Worm (Caenorhabditis elegans) whole organism, late embryonic: ENCODE results near the gene ZK470.1.
A peak's percentile ranks its signal among the peaks of the same experiment; 100 is the strongest.

Experiments
- C38D4.7 ChIP-seq: fragments of 200-800 bp; sonication (Bioruptor generic); optimal IDR thresholded peaks from 2 replicates; lab custom pipeline; 2018; ENCODE audit warnings: mild to moderate bottlenecking, missing genetic modification characterization, moderate library complexity, missing compliant biosample characterization
- ama-1 ChIP-seq: fragments of 150-350 bp; optimal IDR thresholded peaks from 2 replicates; lab custom pipeline; 2014
- ceh-14 ChIP-seq: sonication (generic microtip); optimal IDR thresholded peaks from 2 replicates; lab custom pipeline; 2016; ENCODE audit warnings: missing genotype, missing genetic modification characterization, missing compliant biosample characterization
- ceh-24 ChIP-seq: sonication (generic microtip); optimal IDR thresholded peaks from 2 replicates; lab custom pipeline; 2016; ENCODE audit warnings: mild to moderate bottlenecking, missing genetic modification characterization, missing compliant biosample characterization
- ceh-30 ChIP-seq: fragments of 150-350 bp; optimal IDR thresholded peaks from 2 replicates; lab custom pipeline; 2014; ENCODE audit warnings: missing biosample characterization, missing genetic modification characterization
- ceh-6 ChIP-seq: fragments of 200-800 bp; sonication (Bioruptor generic); optimal IDR thresholded peaks from 2 replicates; lab custom pipeline; 2018; ENCODE audit warnings: mild to moderate bottlenecking, missing genetic modification characterization, missing compliant biosample characterization
- ceh-9 ChIP-seq: sonication (generic microtip); optimal IDR thresholded peaks from 2 replicates; lab custom pipeline; 2016; ENCODE audit warnings: mild to moderate bottlenecking, missing genetic modification characterization, inconsistent platforms, missing compliant biosample characterization
- dmd-4 ChIP-seq: sonication (generic microtip); optimal IDR thresholded peaks from 2 replicates; lab custom pipeline; 2016; ENCODE audit warnings: borderline replicate concordance, missing genetic modification characterization, missing compliant biosample characterization
- eyg-1 ChIP-seq: sonication (generic microtip); optimal IDR thresholded peaks from 2 replicates; lab custom pipeline; 2016; ENCODE audit warnings: missing genotype, missing genetic modification characterization, missing compliant biosample characterization
- fkh-10 ChIP-seq: fragments of 150-350 bp; optimal IDR thresholded peaks from 2 replicates; lab custom pipeline; 2014; ENCODE audit warnings: missing biosample characterization, missing genetic modification reagents, missing genetic modification characterization
- hlh-6 ChIP-seq: sonication (generic microtip); optimal IDR thresholded peaks from 2 replicates; lab custom pipeline; 2016; ENCODE audit warnings: missing genotype, missing genetic modification characterization, missing compliant biosample characterization
- hlh-8 ChIP-seq: sonication (generic microtip); optimal IDR thresholded peaks from 2 replicates; lab custom pipeline; 2016; ENCODE audit warnings: missing genotype, missing genetic modification characterization, missing compliant biosample characterization
- lim-6 ChIP-seq: sonication (generic microtip); optimal IDR thresholded peaks from 2 replicates; lab custom pipeline; 2016; ENCODE audit warnings: missing genetic modification characterization, missing compliant biosample characterization
- lin-11 ChIP-seq: fragments of 200-800 bp; sonication (Bioruptor generic); optimal IDR thresholded peaks from 2 replicates; lab custom pipeline; 2018; ENCODE audit warnings: mild to moderate bottlenecking, missing genetic modification characterization, missing compliant biosample characterization
- madf-2 ChIP-seq: sonication (generic microtip); optimal IDR thresholded peaks from 2 replicates; lab custom pipeline; 2017; ENCODE audit warnings: missing genetic modification characterization, missing compliant biosample characterization
- mec-3 ChIP-seq: sonication (generic microtip); optimal IDR thresholded peaks from 2 replicates; lab custom pipeline; 2016; ENCODE audit warnings: borderline replicate concordance, missing genetic modification characterization, missing compliant biosample characterization
- nfya-1 ChIP-seq: sonication (generic microtip); optimal IDR thresholded peaks from 2 replicates; lab custom pipeline; 2017; ENCODE audit warnings: missing genetic modification characterization, mild to moderate bottlenecking, missing compliant biosample characterization, antibody characterized with exemption, moderate library complexity
- pag-3 ChIP-seq: sonication (generic microtip); optimal IDR thresholded peaks from 2 replicates; lab custom pipeline; 2016; ENCODE audit warnings: missing compliant biosample characterization, missing genetic modification characterization, borderline replicate concordance
- pat-9 ChIP-seq: fragments of 200-800 bp; sonication (Bioruptor generic); optimal IDR thresholded peaks from 2 replicates; lab custom pipeline; 2018; ENCODE audit warnings: mild to moderate bottlenecking, missing genetic modification characterization, moderate library complexity, missing compliant biosample characterization
- pax-1 ChIP-seq: fragments of 150-350 bp; optimal IDR thresholded peaks from 2 replicates; lab custom pipeline; 2014; ENCODE audit warnings: missing biosample characterization, missing genetic modification characterization
- pha-2 ChIP-seq: sonication (generic microtip); optimal IDR thresholded peaks from 2 replicates; lab custom pipeline; 2017; ENCODE audit warnings: mild to moderate bottlenecking, missing genetic modification characterization, missing compliant biosample characterization
- pha-4 ChIP-seq: fragments of 150-350 bp; optimal IDR thresholded peaks from 2 replicates; lab custom pipeline; 2018; ENCODE audit warnings: missing biosample characterization, missing genetic modification reagents, missing genetic modification characterization
- pqm-1 ChIP-seq: sonication (generic microtip); optimal IDR thresholded peaks from 2 replicates; lab custom pipeline; 2016; ENCODE audit warnings: missing genetic modification characterization, missing compliant biosample characterization
- ref-2 ChIP-seq: sonication (generic microtip); optimal IDR thresholded peaks from 2 replicates; lab custom pipeline; 2016; ENCODE audit warnings: missing genetic modification characterization, missing compliant biosample characterization
- rnt-1 ChIP-seq: sonication (generic microtip); optimal IDR thresholded peaks from 2 replicates; lab custom pipeline; 2016; ENCODE audit warnings: missing genetic modification characterization, missing compliant biosample characterization
- sdc-2 ChIP-seq: sonication (generic microtip); optimal IDR thresholded peaks from 2 replicates; lab custom pipeline; 2016; ENCODE audit warnings: missing genotype, missing genetic modification characterization, missing compliant biosample characterization
- tbx-7 ChIP-seq: sonication (generic microtip); optimal IDR thresholded peaks from 2 replicates; lab custom pipeline; 2016; ENCODE audit warnings: missing genotype, missing genetic modification characterization, missing compliant biosample characterization
- ttx-3 ChIP-seq: sonication (generic microtip); optimal IDR thresholded peaks from 2 replicates; lab custom pipeline; 2016; ENCODE audit warnings: missing genetic modification reagents, missing genetic modification characterization, missing compliant biosample characterization
- unc-42 ChIP-seq: sonication (generic microtip); optimal IDR thresholded peaks from 2 replicates; lab custom pipeline; 2016; ENCODE audit warnings: missing genotype, missing genetic modification characterization, missing compliant biosample characterization
- unc-55 ChIP-seq: sonication (generic microtip); optimal IDR thresholded peaks from 2 replicates; lab custom pipeline; 2017; ENCODE audit warnings: missing biosample characterization, missing genetic modification reagents, missing genetic modification characterization
- ztf-16 ChIP-seq: sonication (generic microtip); optimal IDR thresholded peaks from 2 replicates; lab custom pipeline; 2017; ENCODE audit warnings: missing genetic modification characterization, missing compliant biosample characterization

Gene ZK470.1

DNA sequence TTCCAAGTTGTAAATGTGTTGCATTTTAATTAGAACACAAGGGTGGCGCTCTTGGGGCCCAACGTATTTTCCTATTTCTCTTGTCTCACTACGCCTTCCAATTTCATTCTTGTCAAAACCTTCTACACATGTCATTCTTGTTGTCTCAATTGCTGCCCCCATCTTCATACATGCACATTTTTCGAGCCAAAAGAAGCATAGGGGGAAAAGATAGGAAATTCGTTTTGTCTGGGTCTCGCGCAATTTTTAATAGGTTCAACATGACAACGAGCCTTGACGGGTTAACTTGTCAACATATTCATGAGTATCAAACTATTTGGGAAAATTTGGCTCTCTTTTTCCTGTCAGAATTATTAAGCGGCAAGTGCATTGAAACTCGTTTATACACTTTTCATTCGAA lies 40.1 kb upstream of the ZK470.1 start:
- peak; percentile 52 for TF ChIP-seq unc-42 (tag; lab: Kevin White, UChicago)
- peak; percentile 23 for TF ChIP-seq ceh-14 (tag; lab: Kevin White, UChicago)
- no peak for TF ChIP-seq ref-2
- TF ChIP-seq dmd-4 (tag; lab: Kevin White, UChicago) = no peak
- TF ChIP-seq ttx-3 (tag; lab: Kevin White, UChicago) = no peak
- TF ChIP-seq sdc-2 (tag; lab: Kevin White, UChicago) = no peak
- TF ChIP-seq lin-11 (tag; lab: Kevin White, UChicago) = no peak
- TF ChIP-seq nfya-1 (tag; lab: Kevin White, UChicago) = no peak
- no peak for TF ChIP-seq rnt-1 (tag; lab: Kevin White, UChicago)
- no peak for TF ChIP-seq hlh-6 (tag; lab: Kevin White, UChicago)
- TF ChIP-seq madf-2 = no peak
- TF ChIP-seq pax-1 (tag; lab: Kevin White, UChicago) = no peak
- TF ChIP-seq unc-55 (GFP tag; lab: Kevin White, UChicago) = peak; percentile 38
- TF ChIP-seq, all 69 proteins: peak for 3

DNA sequence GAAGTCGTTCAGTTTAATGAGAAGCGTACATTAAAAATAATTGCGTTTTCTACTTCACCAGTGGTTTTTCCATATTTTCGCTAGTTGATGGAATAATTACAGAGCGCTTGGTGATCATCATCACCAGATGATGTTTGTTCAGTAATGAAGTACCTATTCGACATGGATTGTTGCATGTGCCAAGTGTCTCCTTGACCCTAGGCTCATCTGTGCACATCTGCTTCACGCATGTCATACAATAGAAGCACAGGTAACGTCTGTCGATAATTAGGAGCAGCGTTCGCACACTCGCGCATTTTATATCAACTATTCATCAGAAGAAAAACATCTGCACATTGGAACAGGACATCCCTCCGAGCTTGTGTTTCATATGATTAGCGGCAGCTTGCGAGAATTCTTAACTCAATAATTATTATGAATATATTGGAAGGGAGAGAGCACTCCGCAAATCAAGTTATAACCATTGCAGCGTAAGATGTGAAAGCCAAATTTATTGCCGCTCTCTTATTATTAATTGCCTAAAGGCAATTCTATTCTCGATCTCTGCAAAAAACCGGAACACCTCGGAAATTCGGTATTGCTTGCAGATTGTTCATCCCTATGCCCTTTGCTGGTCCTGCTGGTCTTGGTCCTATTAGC lies 38.2 kb upstream of the ZK470.1 start:
- TF ChIP-seq sdc-2 (tag; lab: Kevin White, UChicago) = no peak
- peak; percentile 94 for TF ChIP-seq unc-42 (tag; lab: Kevin White, UChicago)
- no peak for TF ChIP-seq fkh-10
- TF ChIP-seq mec-3 (tag; lab: Kevin White, UChicago) = no peak
- peak; percentile 2 for TF ChIP-seq lim-6 (tag; lab: Kevin White, UChicago)

DNA sequence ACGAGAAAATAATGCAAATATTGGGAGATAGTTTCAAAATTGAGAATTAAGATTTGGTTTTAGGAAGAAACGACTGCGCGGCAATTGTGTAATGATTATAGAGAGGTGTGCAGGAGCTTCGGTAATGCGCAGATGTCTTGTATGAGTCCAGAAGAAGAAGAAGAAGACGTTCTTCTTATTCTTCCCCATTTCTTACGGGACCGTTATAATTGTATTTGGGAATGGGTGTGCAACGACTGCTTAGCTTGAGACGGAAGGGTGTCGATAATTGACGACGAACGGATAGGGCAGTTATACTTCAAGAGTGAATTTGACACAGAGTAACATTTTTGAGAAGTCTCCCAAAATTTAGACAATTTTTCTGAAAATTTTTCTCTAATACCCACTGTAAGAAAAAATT lies 34.8 kb upstream of the ZK470.1 start:
- no peak for TF ChIP-seq hlh-8 (tag; lab: Kevin White, UChicago)
- TF ChIP-seq nfya-1 (tag; lab: Kevin White, UChicago) = no peak
- TF ChIP-seq ceh-30 (tag; lab: Kevin White, UChicago) = no peak
- no peak for TF ChIP-seq pqm-1 (tag; lab: Kevin White, UChicago)
- peak; percentile 57 for TF ChIP-seq unc-42 (tag; lab: Kevin White, UChicago)
- no peak for TF ChIP-seq lin-11 (tag; lab: Kevin White, UChicago)

DNA sequence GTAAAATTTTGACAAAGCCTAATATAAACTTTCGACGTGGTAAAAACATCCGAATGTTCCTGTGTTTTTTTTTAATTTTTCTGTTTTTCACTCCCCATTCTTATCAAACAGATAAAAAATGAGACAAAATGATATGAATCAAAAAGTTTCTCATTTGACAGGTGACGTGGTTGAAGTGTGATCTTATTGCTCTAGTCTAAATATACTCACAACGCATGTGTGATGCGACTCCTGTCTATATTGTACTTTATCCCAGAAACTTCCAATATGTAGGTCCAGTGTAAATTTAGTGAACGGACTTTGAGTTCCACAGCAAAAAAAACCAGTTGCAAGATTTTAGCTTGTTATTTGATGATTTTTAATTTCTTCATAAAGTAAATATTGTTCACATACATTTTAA lies 32.1 kb upstream of the ZK470.1 start:
- TF ChIP-seq ceh-9 (tag; lab: Kevin White, UChicago) (no peak), pha-2 (tag; lab: Kevin White, UChicago) (no peak), tbx-7 (no peak), lim-6 (tag; lab: Kevin White, UChicago) (no peak), C38D4.7 (GFP tag; lab: Kevin White, UChicago) (no peak), ttx-3 (tag; lab: Kevin White, UChicago) (no peak), ama-1 (no peak), sdc-2 (tag; lab: Kevin White, UChicago) (no peak)
- TF ChIP-seq, all 69 proteins: peak for 0

DNA sequence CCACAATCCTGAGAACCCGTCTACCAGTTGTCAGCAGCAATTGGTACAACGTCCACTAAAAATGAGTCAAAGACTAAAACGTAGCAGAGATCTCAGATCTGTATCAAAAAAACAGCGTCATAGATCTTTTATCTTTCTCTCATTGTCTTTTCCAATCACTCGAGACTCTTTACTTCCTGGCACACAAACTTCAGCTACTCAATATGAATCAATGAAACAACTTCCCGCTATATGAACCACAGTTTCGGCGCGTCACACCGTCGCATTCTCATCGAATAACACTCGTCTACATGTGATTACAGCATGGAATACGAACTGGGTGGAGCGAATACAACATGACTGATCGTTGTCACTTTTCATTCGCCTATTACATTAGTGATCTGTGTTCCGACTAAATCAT lies 31.2 kb upstream of the ZK470.1 start:
- TF ChIP-seq ceh-14 (tag; lab: Kevin White, UChicago) = no peak
- TF ChIP-seq pha-4 (tag; lab: Kevin White, UChicago) = no peak
- no peak for TF ChIP-seq hlh-6 (tag; lab: Kevin White, UChicago)
- TF ChIP-seq eyg-1 (tag; lab: Kevin White, UChicago) = no peak
- TF ChIP-seq ztf-16 (tag; lab: Kevin White, UChicago) = no peak
- no peak for TF ChIP-seq dmd-4 (tag; lab: Kevin White, UChicago)
- no peak for TF ChIP-seq fkh-10
- no peak for TF ChIP-seq unc-55 (GFP tag; lab: Kevin White, UChicago)
- TF ChIP-seq pat-9 (tag; lab: Kevin White, UChicago) = no peak
- no peak for TF ChIP-seq mec-3 (tag; lab: Kevin White, UChicago)
- no peak for TF ChIP-seq ceh-6
- no peak for TF ChIP-seq pag-3
- TF ChIP-seq ceh-24 = no peak
